Worm (Caenorhabditis elegans) whole organism, midembryonic: ENCODE results near the gene Y54G11A.14.

ENCODE experiments used
- T22C8.4 ChIP-seq: fragments of 200-800 bp; sonication (Bioruptor generic); IDR thresholded peaks from 2 replicates; pipeline ENCODE4 v1.3.6; 2022; ENCODE audit warnings: missing genetic modification characterization, missing compliant biosample characterization
- cog-1 ChIP-seq: sonication (generic microtip); optimal IDR thresholded peaks from 2 replicates; lab custom pipeline; 2016; ENCODE audit warnings: missing genetic modification characterization, missing compliant biosample characterization
- flt-1 ChIP-seq: fragments of 200-800 bp; sonication (Bioruptor generic); IDR thresholded peaks from 2 replicates; pipeline ENCODE4 v1.3.6; 2022; ENCODE audit warnings: missing genetic modification characterization, missing compliant biosample characterization
- klf-2 ChIP-seq: fragments of 200-800 bp; sonication (Bioruptor generic); conservative IDR thresholded peaks from 2 replicates; pipeline ENCODE4 v1.3.6; 2022; ENCODE audit warnings: missing genetic modification reagents, missing genetic modification characterization, missing compliant biosample characterization
- med-1 ChIP-seq: sonication (generic microtip); optimal IDR thresholded peaks from 2 replicates; lab custom pipeline; 2017; ENCODE audit warnings: missing genetic modification characterization, mild to moderate bottlenecking, missing compliant biosample characterization, antibody characterized with exemption, missing genetic modification reagents; ENCODE audit not compliant: insufficient read depth
- ref-1 ChIP-seq: fragments of 200-800 bp; sonication (Bioruptor generic); conservative IDR thresholded peaks from 2 replicates; pipeline ENCODE4 v1.3.6; 2022; ENCODE audit warnings: missing genetic modification reagents, missing genetic modification characterization, missing compliant biosample characterization
- tab-1 ChIP-seq: fragments of 200-800 bp; sonication (Bioruptor generic); IDR thresholded peaks from 2 replicates; pipeline ENCODE4 v1.3.6; 2022; ENCODE audit warnings: missing genetic modification characterization, missing compliant biosample characterization
- ztf-23 ChIP-seq: fragments of 200-800 bp; sonication (Bioruptor generic); IDR thresholded peaks from 2 replicates; pipeline ENCODE4 v1.3.6; 2022; ENCODE audit warnings: missing genetic modification reagents, missing genetic modification characterization, missing compliant biosample characterization
- ztf-29 ChIP-seq: fragments of 200-800 bp; sonication (Bioruptor generic); IDR thresholded peaks from 2 replicates; pipeline ENCODE4 v1.3.6; 2022; ENCODE audit warnings: missing genetic modification reagents, missing genetic modification characterization, missing compliant biosample characterization

The Y54G11A.14 gene

DNA sequence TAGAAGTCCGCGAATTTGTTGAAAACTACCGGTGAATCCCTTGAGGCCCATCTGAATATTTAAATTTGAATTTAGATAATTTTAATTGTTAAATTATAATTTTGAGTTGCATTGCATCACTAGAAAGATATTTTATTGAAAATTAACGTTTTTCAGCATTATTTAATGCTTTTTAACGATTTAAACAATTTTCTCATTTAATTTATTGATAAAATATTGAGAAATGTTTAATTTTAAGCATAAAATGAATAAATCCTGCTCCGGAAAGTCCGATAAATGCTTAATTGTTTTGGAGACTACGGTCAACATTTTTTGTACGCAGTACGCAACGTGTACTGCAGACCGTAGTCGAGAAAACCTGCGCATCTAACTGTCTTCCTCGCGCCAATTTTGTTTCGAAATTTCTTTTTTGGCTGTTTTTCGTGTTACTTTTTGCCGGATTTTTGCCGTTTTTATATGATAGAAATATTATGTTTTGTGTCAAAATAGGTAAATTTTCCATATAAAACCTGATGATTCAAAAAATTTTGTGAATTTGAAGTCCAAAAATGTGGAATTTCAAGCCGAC is 31.5 kb downstream of the Y54G11A.14 start, which contains the start of the genes Y54G11A.17, lin-7 and elof-1:
TSS of gene Y54G11A.17 (minus strand) at position 51 of the 568 bp plus-strand sequence.
TSS of gene lin-7 (minus strand) at position 51 of the 568 bp plus-strand sequence.
TSS of gene elof-1 (plus strand) at position 383 of the 568 bp plus-strand sequence.
- TF ChIP-seq cog-1 (tag; lab: Kevin White, UChicago) (peak; percentile 15), tab-1 (GFP tag; lab: Robert Waterston, UW) (no peak), ref-1 (no peak), ztf-23 (GFP tag; lab: Robert Waterston, UW) (peak; percentile 59; the same call in 1 of the 2 replicates), flt-1 (GFP tag; lab: Robert Waterston, UW) (peak; percentile 67)

DNA sequence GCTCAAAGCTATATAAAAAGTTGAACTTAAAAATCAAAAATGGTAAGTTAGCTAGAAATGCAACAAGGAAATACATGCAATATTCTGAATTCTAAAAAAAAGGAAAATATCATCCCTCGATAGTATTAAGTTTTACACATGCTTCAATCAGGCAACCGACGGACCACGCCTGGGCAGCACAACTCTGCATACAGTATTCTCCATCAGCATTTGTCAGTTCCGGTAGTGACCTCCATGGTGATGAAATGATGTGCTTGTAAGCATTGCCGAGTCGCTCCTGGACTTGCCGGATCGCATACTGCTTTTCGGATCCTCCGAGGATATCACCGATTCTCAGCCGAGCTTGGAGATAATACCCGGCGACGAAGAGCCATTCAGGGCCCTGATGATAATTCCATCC is 32.8 kb downstream of the Y54G11A.14 start:
- no peak for TF ChIP-seq T22C8.4
- TF ChIP-seq flt-1 (GFP tag; lab: Robert Waterston, UW): no peak
- no peak for TF ChIP-seq ref-1
- no peak for TF ChIP-seq tab-1 (GFP tag; lab: Robert Waterston, UW)
- TF ChIP-seq med-1 (GFP tag; lab: Kevin White, UChicago): no peak
- TF ChIP-seq cog-1 (tag; lab: Kevin White, UChicago): no peak
- TF ChIP-seq ztf-23 (GFP tag; lab: Robert Waterston, UW): no peak
- TF ChIP-seq klf-2 (GFP tag; lab: Robert Waterston, UW): no peak
- TF ChIP-seq ztf-29 (GFP tag; lab: Robert Waterston, UW): no peak

DNA sequence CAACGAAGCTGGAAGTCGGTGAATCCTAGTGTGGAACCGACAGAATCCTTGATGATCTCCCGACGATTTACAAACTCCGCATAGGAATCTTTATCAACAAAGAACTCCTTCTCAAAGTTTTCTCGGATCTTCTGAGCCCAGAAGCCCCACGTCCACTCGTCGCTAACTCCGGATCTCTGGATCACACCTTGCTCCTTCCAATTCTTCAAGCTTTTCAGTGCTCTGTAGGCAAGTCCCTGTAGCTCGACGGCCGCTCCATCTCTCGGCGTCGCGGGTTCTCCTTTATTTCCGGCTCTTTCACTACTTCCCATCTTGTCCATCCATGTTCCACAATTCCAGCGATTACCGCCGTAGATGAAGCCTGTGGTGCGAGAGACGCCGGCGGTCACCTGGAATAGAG is 33.4 kb downstream of the Y54G11A.14 start:
- TF ChIP-seq klf-2 (GFP tag; lab: Robert Waterston, UW) (0 out of 2 replicates have a peak, but pooled peaks have one; percentile 8), cog-1 (tag; lab: Kevin White, UChicago) (no peak)

DNA sequence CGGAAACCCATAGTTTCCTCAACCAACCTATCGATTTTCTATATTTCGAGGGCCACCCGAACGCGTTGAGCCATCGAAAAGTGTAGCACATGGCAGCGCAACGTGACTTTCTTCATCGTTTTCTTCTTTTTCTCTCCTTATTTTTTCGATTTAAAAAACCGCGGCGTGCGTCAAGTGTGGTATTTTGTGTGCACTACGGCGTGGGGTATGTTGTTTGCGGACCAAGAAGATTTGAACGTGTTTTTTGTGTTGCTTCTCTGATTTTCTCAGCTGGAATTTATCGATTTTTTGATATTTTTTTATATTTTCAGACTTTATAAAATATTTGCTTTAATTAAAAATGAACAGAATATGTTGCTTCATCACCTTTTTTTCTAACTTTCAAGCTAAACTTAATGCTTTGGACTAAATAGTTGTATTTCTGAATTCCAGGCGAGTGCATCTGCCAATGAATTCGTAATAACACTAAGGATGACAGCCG is 40.0 kb downstream of the Y54G11A.14 start, which contains the start of the genes agl-1 and pfs-2:
TSS of gene agl-1 (minus strand) at position 178 of the 481 bp plus-strand sequence.
TSS of gene pfs-2 (plus strand) at position 431 of the 481 bp plus-strand sequence.
- TF ChIP-seq med-1 (GFP tag; lab: Kevin White, UChicago) (no peak), tab-1 (GFP tag; lab: Robert Waterston, UW) (no peak), klf-2 (GFP tag; lab: Robert Waterston, UW) (no peak), ztf-23 (GFP tag; lab: Robert Waterston, UW) (peak; percentile 52; the same call in 1 of the 2 replicates), cog-1 (tag; lab: Kevin White, UChicago) (peak; percentile 49), ztf-29 (GFP tag; lab: Robert Waterston, UW) (no peak), T22C8.4 (peak; percentile 56; the same call in 1 of the 2 replicates), ref-1 (no peak), flt-1 (GFP tag; lab: Robert Waterston, UW) (peak; percentile 65; the same call in 1 of the 2 replicates)

DNA sequence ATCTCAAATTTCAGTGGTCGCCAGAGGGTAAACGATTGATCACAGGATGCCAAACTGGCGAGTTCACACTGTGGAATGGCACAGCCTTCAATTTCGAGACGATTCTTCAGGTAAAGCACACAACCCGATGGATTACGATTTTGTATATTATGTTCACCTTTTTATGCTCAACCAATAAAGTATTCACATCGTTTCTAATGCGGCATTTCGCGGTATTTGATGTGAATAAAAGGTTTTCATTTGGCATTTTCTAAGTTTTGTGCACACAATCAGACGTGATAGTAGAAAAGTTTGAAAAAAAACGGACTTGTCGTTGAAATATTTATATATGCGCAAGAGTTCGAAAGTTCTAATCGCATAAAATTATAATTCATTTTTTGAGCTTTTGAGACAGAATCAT is 41.0 kb downstream of the Y54G11A.14 start:
- TF ChIP-seq tab-1 (GFP tag; lab: Robert Waterston, UW) (no peak), ztf-23 (GFP tag; lab: Robert Waterston, UW) (no peak), flt-1 (GFP tag; lab: Robert Waterston, UW) (no peak), ztf-29 (GFP tag; lab: Robert Waterston, UW) (no peak), cog-1 (tag; lab: Kevin White, UChicago) (no peak), klf-2 (GFP tag; lab: Robert Waterston, UW) (no peak), med-1 (GFP tag; lab: Kevin White, UChicago) (no peak), T22C8.4 (no peak), ref-1 (no peak)

DNA sequence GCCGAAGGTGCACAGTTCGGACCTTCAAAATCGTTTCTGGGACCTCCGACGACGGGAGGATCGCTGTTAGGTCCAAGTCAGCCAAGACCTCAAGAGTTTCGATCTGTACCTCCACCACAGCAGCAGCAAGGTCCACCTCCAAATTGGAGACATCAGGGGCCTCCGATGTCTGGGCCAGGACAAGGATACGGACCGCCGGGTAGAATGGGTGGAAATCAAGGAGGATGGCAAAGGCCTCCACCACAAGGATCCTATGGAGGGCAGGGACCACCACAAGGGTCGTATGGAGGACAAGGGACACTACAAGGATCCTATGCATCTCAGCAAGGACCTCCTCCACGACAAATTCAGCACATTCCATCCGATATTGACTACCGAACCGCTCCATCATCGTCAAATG is 42.7 kb downstream of the Y54G11A.14 start:
- TF ChIP-seq flt-1 (GFP tag; lab: Robert Waterston, UW): 0 out of 2 replicates have a peak, but pooled peaks have one; percentile 19
- TF ChIP-seq med-1 (GFP tag; lab: Kevin White, UChicago): no peak

DNA sequence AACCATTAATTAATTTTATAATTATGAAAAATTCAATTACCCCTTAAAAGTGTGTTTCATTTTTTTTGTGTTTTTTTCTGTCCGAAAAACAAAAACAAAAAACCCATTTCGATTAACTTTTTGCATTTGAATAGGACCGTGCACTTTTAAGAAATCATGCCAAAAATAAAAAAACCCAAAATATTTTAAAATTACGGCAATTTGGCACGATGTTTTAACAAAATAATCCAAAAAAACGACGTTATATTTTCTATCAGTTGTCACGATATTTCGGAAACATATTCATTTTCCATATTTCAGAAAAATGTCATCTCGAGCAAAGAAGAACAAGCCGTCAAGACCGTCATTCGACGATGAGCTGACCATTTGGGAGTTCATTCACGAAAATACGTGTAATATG is 43.8 kb downstream of the Y54G11A.14 start, which contains the start of gene tebp-1:
TSS of gene tebp-1 (plus strand) at position 301 of the 400 bp plus-strand sequence.
- TF ChIP-seq ztf-29 (GFP tag; lab: Robert Waterston, UW) (no peak), tab-1 (GFP tag; lab: Robert Waterston, UW) (no peak), flt-1 (GFP tag; lab: Robert Waterston, UW) (no peak), T22C8.4 (no peak), ztf-23 (GFP tag; lab: Robert Waterston, UW) (no peak), klf-2 (GFP tag; lab: Robert Waterston, UW) (no peak), med-1 (GFP tag; lab: Kevin White, UChicago) (no peak), cog-1 (tag; lab: Kevin White, UChicago) (no peak), ref-1 (no peak)

DNA sequence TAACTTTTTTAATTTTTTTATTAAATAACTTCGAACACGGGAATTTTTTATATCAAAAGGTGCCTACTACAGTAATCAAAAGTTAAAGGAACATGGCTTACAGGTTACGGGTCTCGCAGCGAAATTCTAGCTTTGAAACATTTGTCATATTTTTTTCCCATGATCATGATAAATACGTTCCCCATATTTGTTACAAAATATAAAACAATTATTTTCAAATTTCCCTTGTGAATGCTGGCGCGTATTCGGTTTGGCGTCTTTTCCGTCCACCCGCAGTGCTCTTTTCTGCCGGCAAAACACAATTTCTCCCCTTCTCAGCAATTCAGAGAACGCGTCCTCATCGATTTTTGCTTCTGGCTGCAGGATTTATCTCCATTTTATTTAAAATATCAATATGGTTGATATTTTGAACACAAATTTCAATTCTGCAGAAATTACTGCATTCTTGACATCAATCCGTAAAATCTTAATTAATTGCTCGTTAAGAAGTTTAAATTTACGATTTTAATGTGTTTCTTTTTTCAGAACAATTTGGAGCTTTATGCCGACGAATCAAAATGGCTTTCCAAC is 47.3 kb downstream of the Y54G11A.14 start, which contains the start of gene imb-2:
TSS of gene imb-2 (plus strand) at position 520 of the 570 bp plus-strand sequence.
- TF ChIP-seq ztf-23 (GFP tag; lab: Robert Waterston, UW) (no peak), ztf-29 (GFP tag; lab: Robert Waterston, UW) (no peak), tab-1 (GFP tag; lab: Robert Waterston, UW) (no peak), ref-1 (no peak), flt-1 (GFP tag; lab: Robert Waterston, UW) (no peak), med-1 (GFP tag; lab: Kevin White, UChicago) (no peak)
